In the genomic region with DNA sequence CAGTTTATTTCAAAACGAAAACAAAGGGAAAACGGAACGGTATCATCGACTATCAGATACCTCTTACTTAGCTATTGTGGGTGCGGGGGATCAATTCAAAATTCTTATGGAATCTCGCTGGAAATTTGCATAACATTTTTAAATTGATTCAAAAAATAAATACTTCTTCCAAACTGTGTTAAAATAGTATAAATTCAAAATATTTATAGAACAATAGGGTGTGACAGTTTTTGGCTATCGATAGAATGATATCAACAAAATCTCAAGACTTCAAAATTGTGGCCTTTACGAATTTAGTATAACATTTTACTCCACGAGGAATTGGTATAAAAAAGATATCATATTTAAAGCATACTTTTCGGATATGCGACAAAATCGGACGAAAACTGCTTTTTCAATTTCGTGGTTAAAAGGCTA, we compare ENCODE assay signal across 1 fruit fly cellular context.
A peak's percentile ranks its signal among the peaks of the same experiment; 100 is the strongest.
TF ChIP-seq lines count a peak whose summit lies in the region.

No protein-coding gene starts in this region.

TF ChIP-seq in whole organism, embryonic, 481 proteins besides CTCF, POLR2A, EP300 and RAD21 (continued from another document):
- TF ChIP-seq Bgb (GFP tag; IDR thresholded peaks at IDR 0.05; lab: Robert Waterston, UW; ENCODE audit: partially characterized antibody) (peak; percentile 61), Dll (GFP tag; IDR thresholded peaks at IDR 0.05; lab: Robert Waterston, UW; ENCODE audit: partially characterized antibody) (peak; percentile 70), CG3163 (GFP tag; optimal IDR thresholded peaks at IDR 0.05; lab: Kevin White, UChicago) (no peak), CG6683 (GFP tag; optimal IDR thresholded peaks at IDR 0.05; lab: Kevin White, UChicago) (no peak), BEAF-32 (GFP tag; optimal IDR thresholded peaks at IDR 0.05; lab: Kevin White, UChicago) (peak; percentile 0), HLH4C (GFP tag; IDR thresholded peaks at IDR 0.05; lab: Robert Waterston, UW; ENCODE audit: partially characterized antibody) (peak; percentile 96), amos (GFP tag; IDR thresholded peaks at IDR 0.05; lab: Robert Waterston, UW; ENCODE audit: partially characterized antibody) (peak; percentile 47; the same call in 1 of the 2 replicates), Med (GFP tag; lab: Kevin White, UChicago) (peak; percentile 48), CG31365 (tag; optimal IDR thresholded peaks at IDR 0.05; lab: Kevin White, UChicago) (peak; percentile 50), ato (GFP tag; IDR thresholded peaks at IDR 0.05; lab: Robert Waterston, UW; ENCODE audit: partially characterized antibody) (peak; percentile 66; the same call in 1 of the 2 replicates), D19A (tag; optimal IDR thresholded peaks at IDR 0.05; lab: Kevin White, UChicago) (no peak), CG15601 (tag; optimal IDR thresholded peaks at IDR 0.05; lab: Kevin White, UChicago) (peak; percentile 13), gfzf (GFP tag; optimal IDR thresholded peaks at IDR 0.05; lab: Kevin White, UChicago) (peak; percentile 28), unc-4 (GFP tag; IDR thresholded peaks at IDR 0.05; lab: Robert Waterston, UW; ENCODE audit: partially characterized antibody) (peak; percentile 51), vnd (GFP tag; IDR thresholded peaks at IDR 0.05; lab: Robert Waterston, UW; ENCODE audit: partially characterized antibody) (peak; percentile 69; the same call in 2 of the 3 replicates), sens (GFP tag; lab: Kevin White, UChicago) (peak; percentile 48), stwl (tag; optimal IDR thresholded peaks at IDR 0.05; lab: Kevin White, UChicago) (peak; percentile 29), mld (GFP tag; IDR thresholded peaks at IDR 0.05; lab: Robert Waterston, UW; ENCODE audit: partially characterized antibody) (peak; percentile 67; the same call in 2 of the 3 replicates), bbx (GFP tag; IDR thresholded peaks at IDR 0.05; lab: Robert Waterston, UW; ENCODE audit: partially characterized antibody) (peak; percentile 55), hb (GFP tag; IDR thresholded peaks at IDR 0.05; lab: Robert Waterston, UW; ENCODE audit: partially characterized antibody) (peak; percentile 83), ab (GFP tag; optimal IDR thresholded peaks at IDR 0.05; lab: Kevin White, UChicago) (no peak), nmo (GFP tag; optimal IDR thresholded peaks at IDR 0.05; lab: Kevin White, UChicago) (no peak), hbn (GFP tag; IDR thresholded peaks at IDR 0.05; lab: Robert Waterston, UW; ENCODE audit: partially characterized antibody) (no peak)
